Worm (Caenorhabditis elegans) whole organism, L2 larva: ENCODE data around the gene gcy-21.

Experiments
- elt-3 ChIP-seq: sonication (generic microtip); optimal IDR thresholded peaks from 2 replicates; lab custom pipeline; 2017; ENCODE audit warnings: missing biosample characterization, missing genetic modification characterization
- fos-1 ChIP-seq: fragments of 150-350 bp; optimal IDR thresholded peaks from 2 replicates; lab custom pipeline; 2014; ENCODE audit warnings: missing biosample characterization, missing genetic modification characterization
- mbf-1 ChIP-seq: sonication (generic microtip); optimal IDR thresholded peaks from 2 replicates; lab custom pipeline; 2017; ENCODE audit warnings: missing biosample characterization, missing genetic modification characterization
- mdl-1 ChIP-seq, 2 experiments: fragments of 150-350 bp in 1 of 2; sonication (generic microtip) in 1 of 2; optimal IDR thresholded peaks; 2 replicates each; lab custom pipeline; 2017; ENCODE audit warnings: missing biosample characterization in 2 of 2, missing genetic modification characterization in 2 of 2
- nhr-10 ChIP-seq: sonication (generic microtip); optimal IDR thresholded peaks from 2 replicates; lab custom pipeline; 2017; ENCODE audit warnings: missing biosample characterization, missing genetic modification characterization
- nhr-11 ChIP-seq: fragments of 150-350 bp; optimal IDR thresholded peaks from 2 replicates; lab custom pipeline; 2014; ENCODE audit warnings: missing biosample characterization, missing genetic modification characterization
- nhr-237 ChIP-seq: fragments of 150-350 bp; optimal IDR thresholded peaks from 2 replicates; lab custom pipeline; 2014; ENCODE audit warnings: missing biosample characterization, missing genetic modification characterization
- nhr-6 ChIP-seq: fragments of 150-350 bp; optimal IDR thresholded peaks from 2 replicates; lab custom pipeline; 2014; ENCODE audit warnings: missing biosample characterization, missing genetic modification characterization
- snpc-4 ChIP-seq: fragments of 150-350 bp; optimal IDR thresholded peaks from 2 replicates; lab custom pipeline; 2014; ENCODE audit warnings: missing biosample characterization, missing genetic modification characterization
- unc-62 ChIP-seq: fragments of 150-350 bp; optimal IDR thresholded peaks from 2 replicates; lab custom pipeline; 2014; ENCODE audit warnings: missing biosample characterization, missing genetic modification reagents, missing genetic modification characterization

DNA sequence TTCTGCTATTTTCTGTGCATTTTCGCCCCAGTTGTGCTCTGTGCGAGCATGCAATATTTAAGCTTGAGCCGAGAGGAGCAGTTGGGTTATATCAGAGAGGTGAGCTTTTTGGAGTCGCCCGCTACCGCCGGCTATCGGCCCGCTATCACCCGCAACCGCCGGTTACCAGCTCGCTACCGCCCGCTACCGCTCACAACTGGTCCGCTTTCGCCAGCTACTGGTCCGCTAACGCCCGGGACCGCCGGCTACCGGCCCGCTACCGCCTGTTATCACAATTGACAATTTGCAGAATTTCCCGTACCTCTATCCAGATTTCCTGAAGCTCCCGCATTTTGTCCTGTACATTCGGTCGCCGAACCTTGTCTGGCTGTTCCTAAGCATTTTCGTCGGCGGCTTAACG is 31.1 kb upstream of the gcy-21 start:
- no peak for TF ChIP-seq fos-1 (tag; lab: Kevin White, UChicago)
- TF ChIP-seq nhr-237 (tag; lab: Kevin White, UChicago), result no peak
- TF ChIP-seq nhr-10 (tag; lab: Kevin White, UChicago), result no peak
- no peak for TF ChIP-seq nhr-11 (tag; lab: Kevin White, UChicago)
- TF ChIP-seq unc-62 (GFP tag; lab: Kevin White, UChicago), result no peak
- TF ChIP-seq mbf-1, result no peak
- no peak for TF ChIP-seq mdl-1 (tag; optimal IDR thresholded peaks at IDR 0.05; lab: Kevin White, UChicago)
- no peak for TF ChIP-seq nhr-6 (tag; lab: Kevin White, UChicago)
- TF ChIP-seq elt-3 (tag; lab: Kevin White, UChicago), result no peak
- no peak for TF ChIP-seq snpc-4 (tag; lab: Kevin White, UChicago)
